Worm (Caenorhabditis elegans) whole organism, young adult: ENCODE data around the gene sre-2.

Experiments
- B0336.3 ChIP-seq: fragments of 200-800 bp; sonication (Bioruptor generic); IDR thresholded peaks from 2 replicates; pipeline ENCODE4 v1.3.6; 2022; ENCODE audit warnings: missing genetic modification characterization, missing compliant biosample characterization
- D2030.7 ChIP-seq: fragments of 200-800 bp; sonication (Bioruptor generic); IDR thresholded peaks from 2 replicates; pipeline ENCODE4 v1.3.6; 2022; ENCODE audit warnings: missing genetic modification reagents, missing genetic modification characterization, missing compliant biosample characterization
- F23B12.7 ChIP-seq: sonication (generic microtip); optimal IDR thresholded peaks from 2 replicates; lab custom pipeline; 2017; ENCODE audit warnings: missing genetic modification characterization, mild to moderate bottlenecking, missing compliant biosample characterization, antibody characterized with exemption, moderate library complexity; ENCODE audit not compliant: insufficient read depth
- F39B2.1 ChIP-seq: fragments of 200-800 bp; sonication (Bioruptor generic); IDR thresholded peaks from 2 replicates; pipeline ENCODE4 v1.3.6; 2022; ENCODE audit warnings: missing genetic modification reagents, missing genetic modification characterization, missing compliant biosample characterization
- F49E8.2 ChIP-seq: sonication (generic microtip); optimal IDR thresholded peaks from 3 replicates; lab custom pipeline; 2017; ENCODE audit warnings: missing genetic modification characterization, mild to moderate bottlenecking, missing compliant biosample characterization, antibody characterized with exemption, moderate library complexity; ENCODE audit not compliant: insufficient read depth
- F55B11.4 ChIP-seq: sonication (generic microtip); optimal IDR thresholded peaks from 2 replicates; lab custom pipeline; 2016; ENCODE audit warnings: missing compliant biosample characterization, missing genetic modification characterization, borderline replicate concordance; ENCODE audit not compliant: insufficient read depth
- F57A8.1 ChIP-seq: fragments of 200-800 bp; sonication (Bioruptor generic); optimal IDR thresholded peaks from 2 replicates; lab custom pipeline; 2018; ENCODE audit warnings: mild to moderate bottlenecking, missing genetic modification characterization, moderate library complexity, missing compliant biosample characterization
- F57C9.4 ChIP-seq: sonication (generic microtip); optimal IDR thresholded peaks from 2 replicates; lab custom pipeline; 2017; ENCODE audit warnings: mild to moderate bottlenecking, missing genetic modification characterization, missing compliant biosample characterization
- K12H6.12 ChIP-seq: fragments of 200-800 bp; sonication (Bioruptor generic); optimal IDR thresholded peaks from 2 replicates; lab custom pipeline; 2018; ENCODE audit warnings: mild to moderate bottlenecking, missing genetic modification characterization, missing compliant biosample characterization
- T26A5.8 ChIP-seq: sonication (generic microtip); optimal IDR thresholded peaks from 2 replicates; lab custom pipeline; 2016; ENCODE audit warnings: missing genetic modification characterization, missing compliant biosample characterization
- Y67H2A.10 ChIP-seq: fragments of 200-800 bp; sonication (Bioruptor generic); conservative IDR thresholded peaks from 2 replicates; pipeline ENCODE4 v1.3.6; 2022; ENCODE audit warnings: missing genetic modification reagents, missing genetic modification characterization, missing compliant biosample characterization
- akir-1 ChIP-seq: fragments of 200-800 bp; sonication (Bioruptor generic); optimal IDR thresholded peaks from 2 replicates; lab custom pipeline; 2018; ENCODE audit warnings: mild to moderate bottlenecking, missing genetic modification characterization, moderate library complexity, missing compliant biosample characterization
- aptf-2 ChIP-seq: fragments of 200-800 bp; sonication (Bioruptor generic); conservative IDR thresholded peaks from 2 replicates; pipeline ENCODE4 v1.3.6; 2022; ENCODE audit warnings: missing genetic modification reagents, missing genetic modification characterization, missing compliant biosample characterization
- aptf-3 ChIP-seq: fragments of 200-800 bp; sonication (Bioruptor generic); IDR thresholded peaks from 2 replicates; pipeline ENCODE4 v1.3.6; 2022; ENCODE audit warnings: missing genetic modification characterization, missing compliant biosample characterization
- athp-1 ChIP-seq: sonication (generic microtip); optimal IDR thresholded peaks from 2 replicates; lab custom pipeline; 2017; ENCODE audit warnings: mild to moderate bottlenecking, missing genetic modification characterization, missing compliant biosample characterization
- bed-1 ChIP-seq: fragments of 200-800 bp; sonication (Bioruptor generic); IDR thresholded peaks from 2 replicates; pipeline ENCODE4 v1.3.6; 2022; ENCODE audit warnings: missing genetic modification reagents, missing genetic modification characterization, missing compliant biosample characterization
- ceh-100 ChIP-seq: fragments of 200-800 bp; sonication (Bioruptor generic); IDR thresholded peaks from 2 replicates; pipeline ENCODE4 v1.3.6; 2022; ENCODE audit warnings: missing genetic modification reagents, missing genetic modification characterization, missing compliant biosample characterization
- ceh-40 ChIP-seq: fragments of 200-800 bp; sonication (Bioruptor generic); IDR thresholded peaks from 2 replicates; pipeline ENCODE4 v1.3.6; 2022; ENCODE audit warnings: missing genetic modification characterization, missing compliant biosample characterization
- ceh-58 ChIP-seq: fragments of 200-800 bp; sonication (Bioruptor generic); IDR thresholded peaks from 2 replicates; pipeline ENCODE4 v1.3.6; 2022; ENCODE audit warnings: missing genetic modification characterization, missing compliant biosample characterization
- die-1 ChIP-seq: sonication (generic microtip); optimal IDR thresholded peaks from 2 replicates; lab custom pipeline; 2016; ENCODE audit warnings: missing genotype, mild to moderate bottlenecking, missing genetic modification characterization, missing compliant biosample characterization
- dpff-1 ChIP-seq: sonication (generic microtip); optimal IDR thresholded peaks from 2 replicates; lab custom pipeline; 2017; ENCODE audit warnings: mild to moderate bottlenecking, missing genetic modification characterization, missing compliant biosample characterization
- dpl-1 ChIP-seq: fragments of 150-350 bp; optimal IDR thresholded peaks from 2 replicates; lab custom pipeline; 2014; ENCODE audit warnings: missing biosample characterization, missing genetic modification reagents, missing genetic modification characterization
- efl-1 ChIP-seq: fragments of 150-350 bp; optimal IDR thresholded peaks from 2 replicates; lab custom pipeline; 2014; ENCODE audit warnings: missing biosample characterization, missing genetic modification reagents, missing genetic modification characterization
- egl-44 ChIP-seq: fragments of 200-800 bp; sonication (Bioruptor generic); IDR thresholded peaks from 2 replicates; pipeline ENCODE4 v1.3.6; 2022; ENCODE audit warnings: missing genetic modification reagents, missing genetic modification characterization, missing compliant biosample characterization
- ekl-4 ChIP-seq: fragments of 200-800 bp; sonication (Bioruptor generic); IDR thresholded peaks from 2 replicates; pipeline ENCODE4 v1.3.6; 2022; ENCODE audit warnings: missing genetic modification reagents, missing genetic modification characterization, missing compliant biosample characterization
- ets-4 ChIP-seq: fragments of 200-800 bp; sonication (Bioruptor generic); optimal IDR thresholded peaks from 2 replicates; lab custom pipeline; 2018; ENCODE audit warnings: mild to moderate bottlenecking, missing genetic modification characterization, missing compliant biosample characterization
- him-1 ChIP-seq: sonication (generic microtip); optimal IDR thresholded peaks from 2 replicates; lab custom pipeline; 2016; ENCODE audit warnings: missing genotype, missing genetic modification reagents, missing genetic modification characterization, missing compliant biosample characterization
- hsf-1 ChIP-seq: fragments of 200-800 bp; sonication (Bioruptor generic); IDR thresholded peaks from 2 replicates; pipeline ENCODE4 v1.3.6; 2022; ENCODE audit warnings: missing genetic modification reagents, missing genetic modification characterization, missing compliant biosample characterization
- let-526 ChIP-seq: fragments of 200-800 bp; sonication (Bioruptor generic); IDR thresholded peaks from 2 replicates; pipeline ENCODE4 v1.3.6; 2022; ENCODE audit warnings: missing genetic modification reagents, missing genetic modification characterization, missing compliant biosample characterization
- lin-35 ChIP-seq, 3 experiments: fragments of 150-350 bp in 2 of 3; sonication (generic microtip) in 1 of 3; optimal IDR thresholded peaks; 2 replicates each; lab custom pipeline; 2014 to 2018; ENCODE audit warnings: missing biosample characterization in 3 of 3, missing genetic modification characterization in 3 of 3, missing genetic modification reagents in 3 of 3
- lir-1 ChIP-seq: fragments of 200-800 bp; sonication (Bioruptor generic); conservative IDR thresholded peaks from 2 replicates; pipeline ENCODE4 v1.3.6; 2022; ENCODE audit warnings: missing genetic modification reagents, missing genetic modification characterization, missing compliant biosample characterization
- lsy-27 ChIP-seq: sonication (generic microtip); optimal IDR thresholded peaks from 2 replicates; lab custom pipeline; 2017; ENCODE audit warnings: missing genetic modification characterization, mild to moderate bottlenecking, missing compliant biosample characterization, antibody characterized with exemption, missing genotype, borderline replicate concordance; ENCODE audit not compliant: insufficient read depth
- nhr-120 ChIP-seq: fragments of 200-800 bp; sonication (Bioruptor generic); IDR thresholded peaks from 2 replicates; pipeline ENCODE4 v1.3.6; 2022; ENCODE audit warnings: missing genetic modification characterization, missing compliant biosample characterization
- nhr-179 ChIP-seq: sonication (generic microtip); optimal IDR thresholded peaks from 2 replicates; lab custom pipeline; 2016; ENCODE audit warnings: mild to moderate bottlenecking, missing genetic modification characterization, missing compliant biosample characterization
- rec-8 ChIP-seq, 2 experiments: sonication (generic microtip); optimal IDR thresholded peaks; 2 replicates each; lab custom pipeline; 2016; ENCODE audit warnings: mild to moderate bottlenecking in 2 of 2, missing genetic modification characterization in 2 of 2, missing genetic modification reagents in 2 of 2, missing genotype in 2 of 2, missing biosample characterization in 1 of 2, missing compliant biosample characterization in 1 of 2, moderate library complexity in 1 of 2
- sdz-38 ChIP-seq: sonication (generic microtip); optimal IDR thresholded peaks from 2 replicates; lab custom pipeline; 2016; ENCODE audit warnings: missing genotype, missing genetic modification characterization, missing compliant biosample characterization
- snpc-1.3 ChIP-seq: sonication (generic microtip); optimal IDR thresholded peaks from 2 replicates; lab custom pipeline; 2017; ENCODE audit warnings: missing genetic modification characterization, mild to moderate bottlenecking, missing compliant biosample characterization, antibody characterized with exemption, moderate library complexity, missing genotype, missing genetic modification reagents; ENCODE audit not compliant: insufficient read depth
- snpc-4 ChIP-seq, 5 experiments: fragments of 150-350 bp in 1 of 5; sonication (generic microtip) in 4 of 5; optimal IDR thresholded peaks; 2 replicates each; lab custom pipeline; 2014 to 2018; ENCODE audit warnings: missing genetic modification characterization in 5 of 5, missing biosample characterization in 3 of 5, antibody characterized with exemption in 2 of 5, mild to moderate bottlenecking in 2 of 5, missing compliant biosample characterization in 2 of 5, missing genotype in 2 of 5, moderate library complexity in 2 of 5, missing genetic modification reagents in 1 of 5
- unc-130 ChIP-seq: sonication (generic microtip); optimal IDR thresholded peaks from 2 replicates; lab custom pipeline; 2016; ENCODE audit warnings: missing genetic modification reagents, missing genetic modification characterization, missing compliant biosample characterization
- ztf-25 ChIP-seq: fragments of 200-800 bp; sonication (Bioruptor generic); IDR thresholded peaks from 2 replicates; pipeline ENCODE4 v1.3.6; 2022; ENCODE audit warnings: missing genetic modification reagents, missing genetic modification characterization, missing compliant biosample characterization
- ztf-3 ChIP-seq: fragments of 200-800 bp; sonication (Bioruptor generic); optimal IDR thresholded peaks from 2 replicates; lab custom pipeline; 2018; ENCODE audit warnings: mild to moderate bottlenecking, missing genetic modification characterization, missing compliant biosample characterization

Gene sre-2

DNA sequence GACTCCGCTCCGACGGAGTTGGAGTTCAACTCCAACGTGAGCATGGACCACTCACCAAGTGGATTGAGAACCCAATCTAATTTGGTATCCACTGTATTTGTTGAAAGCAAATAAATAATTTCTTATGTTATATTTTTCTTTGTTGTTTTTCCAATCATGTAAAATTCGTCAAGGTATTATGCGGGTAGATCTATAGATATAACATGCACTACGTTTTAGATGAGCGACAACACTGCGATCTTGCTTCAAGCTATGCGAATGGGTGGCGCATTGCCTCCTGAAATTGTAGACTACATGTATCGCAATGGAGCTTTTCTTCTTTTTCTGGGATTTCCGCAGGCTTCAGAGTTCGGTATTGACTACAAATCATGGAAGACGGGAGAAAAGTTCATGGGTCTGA is 42.6 kb upstream of the sre-2 start, which contains the start of gene F10B5.2 (continued):
- TF ChIP-seq bed-1 (GFP tag; lab: Robert Waterston, UW), result no peak
- TF ChIP-seq him-1 (tag; lab: Kevin White, UChicago), result peak; percentile 44
- peak; percentile 3 for TF ChIP-seq dpl-1
- TF ChIP-seq snpc-1.3 (tag; lab: Kevin White, UChicago), result peak; percentile 60
- no peak for TF ChIP-seq sdz-38
- TF ChIP-seq athp-1 (tag; lab: Kevin White, UChicago), result peak; percentile 8
- no peak for TF ChIP-seq F57C9.4 (tag; lab: Kevin White, UChicago)
- TF ChIP-seq K12H6.12, result no peak
- peak; percentile 15 for TF ChIP-seq unc-130 (GFP tag; lab: Kevin White, UChicago)
- TF ChIP-seq rec-8 (tag; optimal IDR thresholded peaks at IDR 0.05; lab: Kevin White, UChicago), result no peak
- peak; percentile 68; the same call in 1 of the 2 replicates for TF ChIP-seq B0336.3
- TF ChIP-seq aptf-2, result no peak
- peak; percentile 53 for TF ChIP-seq F49E8.2 (tag; lab: Kevin White, UChicago)
- TF ChIP-seq F39B2.1 (GFP tag; lab: Robert Waterston, UW), result no peak
- peak in 1 of 3 experiments; percentile 5 for TF ChIP-seq lin-35 (GFP tag; optimal IDR thresholded peaks at IDR 0.05; lab: Kevin White, UChicago)
- no peak for TF ChIP-seq lir-1 (GFP tag; lab: Robert Waterston, UW)
- TF ChIP-seq lsy-27 (tag; lab: Kevin White, UChicago), result no peak
- TF ChIP-seq ceh-40, result no peak
- TF ChIP-seq hsf-1, result peak; percentile 66; the same call in 1 of the 2 replicates
- TF ChIP-seq Y67H2A.10 (GFP tag; lab: Robert Waterston, UW), result no peak
- no peak for TF ChIP-seq efl-1 (GFP tag; lab: Kevin White, UChicago)
- peak; percentile 9 for TF ChIP-seq snpc-4 (GFP tag; optimal IDR thresholded peaks at IDR 0.05; lab: Kevin White, UChicago)
- no peak for TF ChIP-seq snpc-4 (tag; optimal IDR thresholded peaks at IDR 0.05; lab: Kevin White, UChicago)
- peak; percentile 38 for TF ChIP-seq D2030.7 (GFP tag; lab: Robert Waterston, UW)
- peak; percentile 22; the same call in 1 of the 2 replicates for TF ChIP-seq ceh-100 (GFP tag; lab: Robert Waterston, UW)
- no peak for TF ChIP-seq egl-44 (GFP tag; lab: Robert Waterston, UW)
- TF ChIP-seq F57A8.1, result peak; percentile 7
- no peak for TF ChIP-seq T26A5.8 (tag; lab: Kevin White, UChicago)
- no peak for TF ChIP-seq F23B12.7 (tag; lab: Kevin White, UChicago)
- TF ChIP-seq ekl-4 (GFP tag; lab: Robert Waterston, UW), result peak; percentile 58; the same call in 1 of the 2 replicates
- 0 out of 2 replicates have a peak, but pooled peaks have one; percentile 29 for TF ChIP-seq ztf-25
- TF ChIP-seq aptf-3 (GFP tag; lab: Robert Waterston, UW), result no peak
- TF ChIP-seq ets-4 (GFP tag; lab: Kevin White, UChicago), result no peak
- TF ChIP-seq akir-1, result no peak
- no peak for TF ChIP-seq die-1 (tag; lab: Kevin White, UChicago)
- TF ChIP-seq nhr-179 (tag; lab: Kevin White, UChicago), result no peak
- no peak for TF ChIP-seq let-526 (GFP tag; lab: Robert Waterston, UW)
- no peak for TF ChIP-seq ztf-3 (GFP tag; lab: Kevin White, UChicago)
- no peak for TF ChIP-seq F55B11.4 (tag; lab: Kevin White, UChicago)
- no peak for TF ChIP-seq nhr-120 (GFP tag; lab: Robert Waterston, UW)
- no peak for TF ChIP-seq dpff-1 (tag; lab: Kevin White, UChicago)
- no peak for TF ChIP-seq ceh-58 (GFP tag; lab: Robert Waterston, UW)
